Worm (Caenorhabditis elegans) whole organism, L4 larva: ENCODE measurements around the gene vha-18.

Experiments used
- F10B5.3 ChIP-seq: sonication (generic microtip); optimal IDR thresholded peaks from 2 replicates; lab custom pipeline; 2016; ENCODE audit warnings: mild to moderate bottlenecking, missing genetic modification characterization, missing compliant biosample characterization
- F26F4.8 ChIP-seq: fragments of 200-800 bp; sonication (Bioruptor generic); conservative IDR thresholded peaks from 2 replicates; pipeline ENCODE4 v1.3.6; 2022; ENCODE audit warnings: missing genetic modification characterization, missing compliant biosample characterization
- F44E2.7 ChIP-seq: fragments of 200-800 bp; sonication (Bioruptor generic); IDR thresholded peaks from 2 replicates; pipeline ENCODE4 v2.1.2; 2022; ENCODE audit warnings: missing genetic modification characterization, missing compliant biosample characterization
- F49E8.2 ChIP-seq: sonication (generic microtip); optimal IDR thresholded peaks from 2 replicates; lab custom pipeline; 2016; ENCODE audit warnings: missing compliant biosample characterization, mild to moderate bottlenecking, missing genetic modification characterization, borderline replicate concordance
- R02D3.7 ChIP-seq: fragments of 150-350 bp; sonication (generic microtip); optimal IDR thresholded peaks from 3 replicates; lab custom pipeline; 2014; ENCODE audit warnings: missing biosample characterization, missing genetic modification characterization
- T20F7.1 ChIP-seq: fragments of 200-800 bp; sonication (Bioruptor generic); optimal IDR thresholded peaks from 2 replicates; lab custom pipeline; 2018; ENCODE audit warnings: mild to moderate bottlenecking, missing genetic modification characterization, missing compliant biosample characterization
- T26A8.4 ChIP-seq: fragments of 200-800 bp; sonication (Bioruptor generic); IDR thresholded peaks from 2 replicates; pipeline ENCODE4 v1.3.6; 2022; ENCODE audit warnings: missing genetic modification characterization, missing compliant biosample characterization
- Y5F2A.4 ChIP-seq: fragments of 200-800 bp; sonication (Bioruptor generic); optimal IDR thresholded peaks from 2 replicates; lab custom pipeline; 2018; ENCODE audit warnings: mild to moderate bottlenecking, missing genetic modification characterization, missing compliant biosample characterization
- ZK546.5 ChIP-seq, 2 experiments: sonication (generic microtip); optimal IDR thresholded peaks; 2 replicates each; lab custom pipeline; 2017; ENCODE audit warnings: missing biosample characterization in 2 of 2, missing genetic modification characterization in 2 of 2
- aha-1 ChIP-seq: fragments of 150-350 bp; peaks from one replicate; lab custom pipeline; 2014; ENCODE audit warnings: missing biosample characterization, missing genetic modification characterization
- ceh-20 ChIP-seq: fragments of 200-800 bp; sonication (Bioruptor generic); IDR thresholded peaks from 2 replicates; pipeline ENCODE4 v1.3.6; 2022; ENCODE audit warnings: missing genetic modification reagents, missing genetic modification characterization, missing compliant biosample characterization
- cey-2 ChIP-seq: sonication (generic microtip); optimal IDR thresholded peaks from 3 replicates; lab custom pipeline; 2017; ENCODE audit warnings: missing genetic modification characterization, mild to moderate bottlenecking, missing compliant biosample characterization, antibody characterized with exemption, borderline replicate concordance; ENCODE audit not compliant: insufficient read depth
- daf-19 ChIP-seq: fragments of 200-800 bp; sonication (Bioruptor generic); conservative IDR thresholded peaks from 2 replicates; pipeline ENCODE4 v1.3.6; 2022; ENCODE audit warnings: missing genetic modification characterization, missing compliant biosample characterization
- dmd-6 ChIP-seq: fragments of 200-800 bp; sonication (Bioruptor generic); IDR thresholded peaks from 2 replicates; pipeline ENCODE4 v1.3.6; 2022; ENCODE audit warnings: missing genetic modification reagents, missing genetic modification characterization, missing compliant biosample characterization
- dmd-9 ChIP-seq: fragments of 200-800 bp; sonication (Bioruptor generic); IDR thresholded peaks from 2 replicates; pipeline ENCODE4 v1.3.6; 2022; ENCODE audit warnings: missing genetic modification reagents, missing genetic modification characterization, missing compliant biosample characterization
- dve-1 ChIP-seq: sonication (generic microtip); optimal IDR thresholded peaks from 2 replicates; lab custom pipeline; 2017; ENCODE audit warnings: antibody characterized with exemption, mild to moderate bottlenecking, missing genetic modification characterization, missing compliant biosample characterization; ENCODE audit not compliant: insufficient read depth
- fos-1 ChIP-seq: fragments of 150-350 bp; optimal IDR thresholded peaks from 2 replicates; lab custom pipeline; 2014; ENCODE audit warnings: missing biosample characterization, missing genetic modification characterization
- hif-1 ChIP-seq, 2 experiments: sonication (generic microtip); optimal IDR thresholded peaks; 2 replicates each; lab custom pipeline; 2016 to 2017; ENCODE audit warnings: missing compliant biosample characterization in 2 of 2, missing genetic modification characterization in 2 of 2, missing genetic modification reagents in 2 of 2, missing genotype in 2 of 2, mild to moderate bottlenecking in 1 of 2
- hmg-1.1 ChIP-seq: fragments of 200-800 bp; sonication (Bioruptor generic); IDR thresholded peaks from 2 replicates; pipeline ENCODE4 v1.3.6; 2022; ENCODE audit warnings: missing genetic modification reagents, missing genetic modification characterization, missing compliant biosample characterization
- lim-7 ChIP-seq: fragments of 200-800 bp; sonication (Bioruptor generic); IDR thresholded peaks from 2 replicates; pipeline ENCODE4 v1.3.6; 2022; ENCODE audit warnings: missing genetic modification characterization, missing compliant biosample characterization
- lin-13 ChIP-seq: fragments of 150-350 bp; optimal IDR thresholded peaks from 2 replicates; lab custom pipeline; 2014; ENCODE audit warnings: missing biosample characterization, missing genetic modification reagents, missing genetic modification characterization
- lin-39 ChIP-seq: fragments of 150-350 bp; optimal IDR thresholded peaks from 2 replicates; lab custom pipeline; 2014; ENCODE audit warnings: missing biosample characterization, missing genetic modification reagents, missing genetic modification characterization
- madf-5 ChIP-seq, 2 experiments: fragments of 200-800 bp; sonication (Bioruptor generic); IDR thresholded peaks; 2 replicates each; pipeline ENCODE4 v1.3.6; 2022; ENCODE audit warnings: missing compliant biosample characterization in 2 of 2, missing genetic modification characterization in 2 of 2
- mdl-1 ChIP-seq, 2 experiments: fragments of 150-350 bp in 1 of 2; sonication (generic microtip) in 1 of 2; optimal IDR thresholded peaks; 2 replicates each; lab custom pipeline; 2014 to 2017; ENCODE audit warnings: missing biosample characterization in 2 of 2, missing genetic modification characterization in 2 of 2
- mdt-29 ChIP-seq: fragments of 200-800 bp; sonication (Bioruptor generic); IDR thresholded peaks from 2 replicates; pipeline ENCODE4 v1.3.6; 2022; ENCODE audit warnings: missing genetic modification reagents, missing genetic modification characterization, missing compliant biosample characterization
- mxl-2 ChIP-seq: fragments of 200-800 bp; sonication (Bioruptor generic); conservative IDR thresholded peaks from 2 replicates; pipeline ENCODE4 v1.3.6; 2022; ENCODE audit warnings: missing genetic modification reagents, missing genetic modification characterization, missing compliant biosample characterization
- nhr-25 ChIP-seq: sonication (generic microtip); optimal IDR thresholded peaks from 2 replicates; lab custom pipeline; 2017; ENCODE audit warnings: missing genetic modification characterization, mild to moderate bottlenecking, missing compliant biosample characterization, antibody characterized with exemption, moderate library complexity, borderline replicate concordance; ENCODE audit not compliant: insufficient read depth
- nhr-28 ChIP-seq: fragments of 150-350 bp; optimal IDR thresholded peaks from 2 replicates; lab custom pipeline; 2014; ENCODE audit warnings: missing biosample characterization, missing genetic modification characterization
- nhr-42 ChIP-seq: fragments of 200-800 bp; sonication (Bioruptor generic); IDR thresholded peaks from 2 replicates; pipeline ENCODE4 v1.3.6; 2022; ENCODE audit warnings: missing genetic modification characterization, missing compliant biosample characterization
- nhr-48 ChIP-seq: sonication (generic microtip); optimal IDR thresholded peaks from 2 replicates; lab custom pipeline; 2016; ENCODE audit warnings: mild to moderate bottlenecking, missing genetic modification characterization, missing compliant biosample characterization
- php-3 ChIP-seq: fragments of 200-800 bp; sonication (Bioruptor generic); IDR thresholded peaks from 2 replicates; pipeline ENCODE4 v1.3.6; 2022; ENCODE audit warnings: missing genetic modification reagents, missing genetic modification characterization, missing compliant biosample characterization
- pqm-1 ChIP-seq: sonication (generic microtip); optimal IDR thresholded peaks from 2 replicates; lab custom pipeline; 2017; ENCODE audit warnings: missing biosample characterization, missing genetic modification characterization
- rbr-2 ChIP-seq: sonication (generic microtip); optimal IDR thresholded peaks from 2 replicates; lab custom pipeline; 2016; ENCODE audit warnings: missing genotype, missing genetic modification characterization, missing compliant biosample characterization
- saeg-2 ChIP-seq: fragments of 200-800 bp; sonication (Bioruptor generic); IDR thresholded peaks from 2 replicates; pipeline ENCODE4 v1.3.6; 2022; ENCODE audit warnings: missing genetic modification reagents, missing genetic modification characterization, missing compliant biosample characterization
- sdz-12 ChIP-seq: fragments of 200-800 bp; sonication (Bioruptor generic); optimal IDR thresholded peaks from 2 replicates; lab custom pipeline; 2018; ENCODE audit warnings: mild to moderate bottlenecking, missing genetic modification characterization, missing compliant biosample characterization
- set-16 ChIP-seq: fragments of 200-800 bp; sonication (Bioruptor generic); IDR thresholded peaks from 2 replicates; pipeline ENCODE4 v1.3.6; 2022; ENCODE audit warnings: missing genetic modification reagents, missing genetic modification characterization, missing compliant biosample characterization
- spr-1 ChIP-seq: sonication (generic microtip); optimal IDR thresholded peaks from 2 replicates; lab custom pipeline; 2016; ENCODE audit warnings: mild to moderate bottlenecking, missing genetic modification characterization, missing compliant biosample characterization
- tra-1 ChIP-seq: fragments of 200-800 bp; sonication (Bioruptor generic); IDR thresholded peaks from 2 replicates; pipeline ENCODE4 v1.3.6; 2022; ENCODE audit warnings: missing genetic modification reagents, missing genetic modification characterization, missing compliant biosample characterization
- unc-39 ChIP-seq: sonication (generic microtip); optimal IDR thresholded peaks from 2 replicates; lab custom pipeline; 2017; ENCODE audit warnings: missing biosample characterization, missing genetic modification characterization
- unc-62 ChIP-seq, 3 experiments: fragments of 150-350 bp in 1 of 3; sonication (generic microtip); optimal IDR thresholded peaks in 2 of 3; peaks in 1 of 3; 1 replicate in 1 of 3; 2 replicates in 2 of 3; lab custom pipeline; 2014 to 2017; ENCODE audit warnings: missing biosample characterization in 3 of 3, missing genetic modification characterization in 3 of 3, missing genetic modification reagents in 3 of 3, missing genotype in 1 of 3
- zag-1 ChIP-seq: fragments of 150-350 bp; optimal IDR thresholded peaks from 2 replicates; lab custom pipeline; 2014; ENCODE audit warnings: missing biosample characterization, missing genetic modification characterization
- ztf-11 ChIP-seq: fragments of 150-350 bp; optimal IDR thresholded peaks from 2 replicates; lab custom pipeline; 2014; ENCODE audit warnings: missing biosample characterization, missing genetic modification characterization
- ztf-7 ChIP-seq: fragments of 150-350 bp; optimal IDR thresholded peaks from 2 replicates; lab custom pipeline; 2014; ENCODE audit warnings: missing biosample characterization, missing genetic modification characterization

Gene vha-18

ce11 chrV:8460306-8460705 lies 47.0 kb upstream of the vha-18 start, which contains the start of gene T23B12.6 (continued):
- TF ChIP-seq dmd-9 (GFP tag; lab: Robert Waterston, UW) (no peak), ztf-11 (tag; lab: Kevin White, UChicago) (no peak), Y5F2A.4 (GFP tag; lab: Kevin White, UChicago) (no peak), dmd-6 (GFP tag; lab: Robert Waterston, UW) (peak; percentile 88)
- TF ChIP-seq, all 104 proteins: peak for 9

ce11 chrV:8454995-8455446 lies 41.7 kb upstream of the vha-18 start, which contains the start of gene T23B12.11:
Gene T23B12.11 (plus strand): TSS chrV:8455396.
- TF ChIP-seq lim-7: no peak
- TF ChIP-seq T20F7.1: no peak
- no peak for TF ChIP-seq hif-1 (tag; optimal IDR thresholded peaks at IDR 0.05; lab: Kevin White, UChicago)
- TF ChIP-seq spr-1 (tag; lab: Kevin White, UChicago): no peak
- TF ChIP-seq php-3: no peak
- no peak for TF ChIP-seq nhr-28
- no peak for TF ChIP-seq F49E8.2
- TF ChIP-seq sdz-12 (GFP tag; lab: Kevin White, UChicago): no peak
- TF ChIP-seq F10B5.3 (tag; lab: Kevin White, UChicago): no peak
- TF ChIP-seq mxl-2 (GFP tag; lab: Robert Waterston, UW): no peak
- TF ChIP-seq zag-1 (tag; lab: Kevin White, UChicago): no peak
- TF ChIP-seq hmg-1.1 (GFP tag; lab: Robert Waterston, UW): no peak
- TF ChIP-seq pqm-1 (tag; lab: Kevin White, UChicago): no peak
- TF ChIP-seq ZK546.5 (tag; optimal IDR thresholded peaks at IDR 0.05; lab: Kevin White, UChicago): no peak

- TF ChIP-seq nhr-42 (GFP tag; lab: Robert Waterston, UW): no peak
- TF ChIP-seq unc-62 (GFP tag; optimal IDR thresholded peaks at IDR 0.05 in 1 of 2; lab: Kevin White, UChicago): peak in 1 of 2 experiments; percentile 74
- no peak for TF ChIP-seq unc-62 (tag; optimal IDR thresholded peaks at IDR 0.05; lab: Kevin White, UChicago)
- no peak for TF ChIP-seq lin-39
These were observed 37.4 kb upstream of the vha-18 start for ce11 chrV:8450690-8451089.

- TF ChIP-seq ceh-20 (GFP tag; lab: Robert Waterston, UW): 0 out of 2 replicates have a peak, but pooled peaks have one; percentile 47
- TF ChIP-seq dve-1 (tag; lab: Kevin White, UChicago): peak; percentile 51
- TF ChIP-seq nhr-25 (tag; lab: Kevin White, UChicago): peak; percentile 27
- peak in 1 of 2 experiments; percentile 99 for TF ChIP-seq unc-62 (GFP tag; optimal IDR thresholded peaks at IDR 0.05 in 1 of 2; lab: Kevin White, UChicago)
- TF ChIP-seq unc-62 (tag; optimal IDR thresholded peaks at IDR 0.05; lab: Kevin White, UChicago): no peak
- no peak for TF ChIP-seq daf-19 (GFP tag; lab: Robert Waterston, UW)
- peak; percentile 39 for TF ChIP-seq cey-2
- TF ChIP-seq tra-1: 0 out of 2 replicates have a peak, but pooled peaks have one; percentile 31
- TF ChIP-seq madf-5 (GFP tag; IDR thresholded peaks at IDR 0.05; lab: Robert Waterston, UW): no peak
- peak; percentile 67 for TF ChIP-seq nhr-28
- TF ChIP-seq R02D3.7 (tag; lab: Kevin White, UChicago): no peak
- TF ChIP-seq aha-1 (tag; lab: Kevin White, UChicago): peak; percentile 98
- TF ChIP-seq dmd-6 (GFP tag; lab: Robert Waterston, UW): peak; percentile 33
- peak in 1 of 2 experiments; percentile 42 for TF ChIP-seq mdl-1 (tag; optimal IDR thresholded peaks at IDR 0.05; lab: Kevin White, UChicago)
These were observed 36.0 kb upstream of the vha-18 start for ce11 chrV:8449241-8449640.

- TF ChIP-seq nhr-48 (no peak), ztf-7 (tag; lab: Kevin White, UChicago) (no peak), nhr-25 (tag; lab: Kevin White, UChicago) (no peak), lin-13 (no peak), zag-1 (tag; lab: Kevin White, UChicago) (no peak), mdt-29 (no peak), F44E2.7 (no peak), T26A8.4 (GFP tag; lab: Robert Waterston, UW) (no peak), set-16 (GFP tag; lab: Robert Waterston, UW) (no peak), fos-1 (tag; lab: Kevin White, UChicago) (no peak), unc-39 (no peak), saeg-2 (no peak), rbr-2 (tag; lab: Kevin White, UChicago) (no peak), F26F4.8 (no peak), F10B5.3 (tag; lab: Kevin White, UChicago) (no peak)
These were observed 34.6 kb upstream of the vha-18 start, which contains the start of gene T23B12.5 for ce11 chrV:8447928-8448327. Gene T23B12.5 (minus strand): TSS chrV:8448028.
